Worm (Caenorhabditis elegans) whole organism, mixed stage, embryonic: ENCODE results near the gene F11C1.10.

Source experiments
- elt-1 ChIP-seq: sonication (generic microtip); optimal IDR thresholded peaks from 2 replicates; lab custom pipeline; 2017; ENCODE audit warnings: missing genetic modification characterization, mild to moderate bottlenecking, missing compliant biosample characterization, antibody characterized with exemption, moderate library complexity, borderline replicate concordance; ENCODE audit not compliant: insufficient read depth
- ham-2 ChIP-seq: fragments of 200-800 bp; sonication (Bioruptor generic); optimal IDR thresholded peaks from 2 replicates; lab custom pipeline; 2018; ENCODE audit warnings: mild to moderate bottlenecking, missing genetic modification characterization, missing compliant biosample characterization
- hlh-1 ChIP-seq: fragments of 150-350 bp; optimal IDR thresholded peaks from 2 replicates; lab custom pipeline; 2014; ENCODE audit warnings: missing biosample characterization, missing genetic modification reagents, missing genetic modification characterization
- mep-1 ChIP-seq: fragments of 150-350 bp; optimal IDR thresholded peaks from 2 replicates; lab custom pipeline; 2017; ENCODE audit warnings: missing biosample characterization, missing genetic modification reagents, missing genetic modification characterization, inconsistent platforms
- nhr-76 ChIP-seq: sonication (generic microtip); optimal IDR thresholded peaks from 2 replicates; lab custom pipeline; 2017; ENCODE audit warnings: missing biosample characterization, missing genetic modification characterization
- pha-4 ChIP-seq: fragments of 150-350 bp; optimal IDR thresholded peaks from 2 replicates; lab custom pipeline; 2018; ENCODE audit warnings: missing biosample characterization, missing genetic modification reagents, missing genetic modification characterization
- snpc-4 ChIP-seq: fragments of 150-350 bp; optimal IDR thresholded peaks from 2 replicates; lab custom pipeline; 2014; ENCODE audit warnings: missing biosample characterization, missing genetic modification characterization
- unc-39 ChIP-seq: fragments of 150-350 bp; optimal IDR thresholded peaks from 2 replicates; lab custom pipeline; 2014; ENCODE audit warnings: missing biosample characterization, missing genetic modification characterization
- ztf-11 ChIP-seq: fragments of 150-350 bp; optimal IDR thresholded peaks from 2 replicates; lab custom pipeline; 2014; ENCODE audit warnings: missing biosample characterization, missing genetic modification characterization

ce11 chrX:12951175-12951574 is 25.7 kb upstream of the F11C1.10 start:
- TF ChIP-seq snpc-4 (tag; lab: Kevin White, UChicago) = no peak
- TF ChIP-seq ham-2 = no peak
- TF ChIP-seq elt-1 = no peak
- TF ChIP-seq unc-39 (tag; lab: Kevin White, UChicago) = no peak
- TF ChIP-seq hlh-1 (tag; lab: Kevin White, UChicago) = no peak
- no peak for TF ChIP-seq pha-4 (tag; lab: Kevin White, UChicago)
- no peak for TF ChIP-seq mep-1 (tag; lab: Kevin White, UChicago)
- no peak for TF ChIP-seq nhr-76 (tag; lab: Kevin White, UChicago)
- TF ChIP-seq ztf-11 (tag; lab: Kevin White, UChicago) = no peak
